Fruit fly (Drosophila melanogaster): ENCODE measurements around the gene CG42704.

- TF ChIP-seq insv (optimal IDR thresholded peaks at IDR 0.05) (no peak), psq (optimal IDR thresholded peaks at IDR 0.05) (no peak), h (optimal IDR thresholded peaks at IDR 0.05) (no peak), ttk (optimal IDR thresholded peaks at IDR 0.05) (no peak)
These were observed 34.6 kb upstream of the CG42704 start, which contains the start of gene CheA7a for dm6 chrX:7377840-7378239.

All from Kc167 (cell line).